Worm (Caenorhabditis elegans) whole organism, L1 larva: ENCODE results near the gene C49F5.8.

Experiments used
- alr-1 ChIP-seq: fragments of 200-800 bp; sonication (Bioruptor generic); optimal IDR thresholded peaks from 2 replicates; lab custom pipeline; 2018; ENCODE audit warnings: borderline replicate concordance, mild to moderate bottlenecking, missing genetic modification characterization, missing compliant biosample characterization
- ama-1 ChIP-seq: fragments of 150-350 bp; optimal IDR thresholded peaks from 2 replicates; lab custom pipeline; 2014
- blmp-1 ChIP-seq: fragments of 150-350 bp; optimal IDR thresholded peaks from 2 replicates; lab custom pipeline; 2014; ENCODE audit warnings: missing biosample characterization, missing genetic modification characterization
- ces-1 ChIP-seq: fragments of 150-350 bp; optimal IDR thresholded peaks from 2 replicates; lab custom pipeline; 2014; ENCODE audit warnings: missing biosample characterization, missing genetic modification reagents, missing genetic modification characterization
- fkh-8 ChIP-seq: sonication (generic microtip); optimal IDR thresholded peaks from 2 replicates; lab custom pipeline; 2016; ENCODE audit warnings: mild to moderate bottlenecking, missing genetic modification characterization, missing compliant biosample characterization
- hlh-4 ChIP-seq: sonication (generic microtip); optimal IDR thresholded peaks from 2 replicates; lab custom pipeline; 2016; ENCODE audit warnings: mild to moderate bottlenecking, missing genetic modification characterization, missing compliant biosample characterization
- mep-1 ChIP-seq: fragments of 150-350 bp; optimal IDR thresholded peaks from 2 replicates; lab custom pipeline; 2014; ENCODE audit warnings: missing biosample characterization, missing genetic modification characterization
- nhr-237 ChIP-seq: fragments of 150-350 bp; optimal IDR thresholded peaks from 2 replicates; lab custom pipeline; 2014; ENCODE audit warnings: missing biosample characterization, missing genetic modification characterization
- nhr-77 ChIP-seq: fragments of 150-350 bp; optimal IDR thresholded peaks from 2 replicates; lab custom pipeline; 2014; ENCODE audit warnings: missing biosample characterization, missing genetic modification characterization
- pag-3 ChIP-seq: sonication (generic microtip); optimal IDR thresholded peaks from 2 replicates; lab custom pipeline; 2017; ENCODE audit warnings: missing genetic modification characterization, mild to moderate bottlenecking, missing compliant biosample characterization, antibody characterized with exemption, borderline replicate concordance; ENCODE audit not compliant: insufficient read depth
- snpc-4 ChIP-seq: fragments of 150-350 bp; optimal IDR thresholded peaks from 2 replicates; lab custom pipeline; 2014; ENCODE audit warnings: missing biosample characterization, missing genetic modification characterization
- ztf-11 ChIP-seq, 2 experiments: sonication (generic microtip); optimal IDR thresholded peaks; 2 replicates each; lab custom pipeline; 2016 to 2017; ENCODE audit warnings: missing genetic modification characterization in 2 of 2, missing biosample characterization in 1 of 2, missing compliant biosample characterization in 1 of 2

ce11 chrX:11971323-11971722, 11.4 kb downstream of the C49F5.8 start:
- TF ChIP-seq blmp-1, result no peak
- no peak for TF ChIP-seq snpc-4 (tag; lab: Kevin White, UChicago)
- TF ChIP-seq fkh-8, result no peak
- TF ChIP-seq nhr-237 (tag; lab: Kevin White, UChicago), result no peak
- no peak for TF ChIP-seq pag-3 (tag; lab: Kevin White, UChicago)
- no peak for TF ChIP-seq mep-1
- TF ChIP-seq ama-1 (lab: Kevin White, UChicago), result no peak
- no peak for TF ChIP-seq hlh-4 (tag; lab: Kevin White, UChicago)
- TF ChIP-seq ztf-11 (tag; optimal IDR thresholded peaks at IDR 0.05; lab: Kevin White, UChicago), result no peak
- TF ChIP-seq alr-1 (tag; lab: Kevin White, UChicago), result no peak
- TF ChIP-seq nhr-77, result no peak
- TF ChIP-seq ces-1 (GFP tag; lab: Kevin White, UChicago), result no peak
